Fruit fly (Drosophila melanogaster): ENCODE measurements around the gene CG17570.
A peak's percentile ranks its signal among the peaks of the same experiment; 100 is the strongest.

DNA sequence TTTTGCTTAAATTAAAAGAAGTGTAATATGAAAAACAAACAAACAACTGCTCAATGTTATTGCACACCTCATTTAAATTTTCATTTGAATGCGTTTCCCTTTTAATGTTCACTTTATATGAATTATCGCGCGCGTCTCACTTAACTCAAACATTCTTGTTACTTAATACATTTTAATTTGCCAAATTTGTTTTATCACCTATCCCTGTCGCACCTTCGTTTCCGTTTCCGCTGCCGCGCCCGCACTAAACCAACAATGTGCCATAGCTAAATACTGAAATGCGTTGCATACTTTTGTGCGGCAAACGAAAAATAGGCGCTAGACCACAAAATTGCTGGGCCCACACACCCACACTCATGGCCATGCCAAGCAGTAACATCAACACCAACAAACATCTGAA is 23.0 kb upstream of the CG17570 start:
- TF ChIP-seq CG7786 (GFP tag; optimal IDR thresholded peaks at IDR 0.05), result no peak
- peak; percentile 95 for TF ChIP-seq sens (GFP tag)
- peak; percentile 15 for TF ChIP-seq cg (GFP tag; optimal IDR thresholded peaks at IDR 0.05)
- TF ChIP-seq CG9609 (GFP tag; optimal IDR thresholded peaks at IDR 0.05), result peak; percentile 37
- TF ChIP-seq CG4854 (GFP tag; optimal IDR thresholded peaks at IDR 0.05), result no peak
- TF ChIP-seq CG12299 (tag; optimal IDR thresholded peaks at IDR 0.05), result peak; percentile 46
- peak; percentile 50; the same call in 2 of the 3 replicates for TF ChIP-seq ken (GFP tag; IDR thresholded peaks at IDR 0.05)
- no peak for TF ChIP-seq CG11093 (GFP tag; IDR thresholded peaks at IDR 0.05)
- TF ChIP-seq B-H2 (GFP tag; optimal IDR thresholded peaks at IDR 0.05), result peak; percentile 55
- peak; percentile 78 for TF ChIP-seq onecut (GFP tag; IDR thresholded peaks at IDR 0.05)
